Worm (Caenorhabditis elegans): Measurements from ENCODE around the gene metl-6.

- TF ChIP-seq nhr-237 (tag; optimal IDR thresholded peaks at IDR 0.05) = no peak
- no peak for TF ChIP-seq unc-62 (GFP tag; optimal IDR thresholded peaks at IDR 0.05)
- TF ChIP-seq lin-13 (tag; optimal IDR thresholded peaks at IDR 0.05) = no peak
- no peak for TF ChIP-seq sem-2 (GFP tag; optimal IDR thresholded peaks at IDR 0.05)
- no peak for TF ChIP-seq hlh-1 (tag; optimal IDR thresholded peaks at IDR 0.05)
- no peak for TF ChIP-seq pha-4 (tag; optimal IDR thresholded peaks at IDR 0.05)
- TF ChIP-seq ham-2 (GFP tag; optimal IDR thresholded peaks at IDR 0.05) = no peak
- no peak for TF ChIP-seq lin-32 (GFP tag; optimal IDR thresholded peaks at IDR 0.05)
Measured at ce11 chrIII:3926116-3926515, 4.6 kb upstream of the metl-6 start, which contains the start of gene ZK1058.9.
